Worm (Caenorhabditis elegans): ENCODE data around the gene clec-156.

DNA sequence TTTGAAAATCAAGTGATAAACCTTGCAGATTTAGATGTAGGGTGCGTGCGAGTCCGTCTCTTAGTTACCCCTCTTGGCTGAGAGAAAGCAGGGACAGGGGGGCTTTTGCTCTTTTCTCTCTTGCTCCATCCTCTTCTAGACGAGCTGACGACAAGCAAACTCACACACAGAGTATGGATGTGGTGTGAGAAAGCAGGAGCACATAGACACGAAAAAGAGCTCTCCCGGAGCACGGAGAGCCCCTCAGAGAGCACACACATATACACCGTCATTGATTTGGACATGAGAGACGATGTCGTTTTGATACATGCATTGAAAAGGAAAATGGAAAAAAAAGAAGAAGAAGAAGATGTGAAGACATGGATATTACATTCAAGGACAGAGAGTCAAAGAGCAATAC is 33.6 kb upstream of the clec-156 start:
- TF ChIP-seq nhr-6 (tag; optimal IDR thresholded peaks at IDR 0.05), result no peak
- TF ChIP-seq pqm-1 (tag; optimal IDR thresholded peaks at IDR 0.05), result no peak
- no peak for TF ChIP-seq nhr-237 (tag; optimal IDR thresholded peaks at IDR 0.05)
- TF ChIP-seq ceh-82 (tag; optimal IDR thresholded peaks at IDR 0.05), result no peak
- TF ChIP-seq vab-7 (GFP tag; IDR thresholded peaks at IDR 0.05), result no peak
- TF ChIP-seq nhr-28 (tag; optimal IDR thresholded peaks at IDR 0.05), result no peak
- no peak for TF ChIP-seq nhr-10 (tag; optimal IDR thresholded peaks at IDR 0.05)
- no peak for TF ChIP-seq mxl-3 (GFP tag; optimal IDR thresholded peaks at IDR 0.05)
- TF ChIP-seq pha-4 (GFP tag; IDR thresholded peaks at IDR 0.05), result no peak
- no peak for TF ChIP-seq pha-4 (tag; optimal IDR thresholded peaks at IDR 0.05)
- no peak for TF ChIP-seq lin-13 (GFP tag; optimal IDR thresholded peaks at IDR 0.05)
- TF ChIP-seq unc-130 (GFP tag; optimal IDR thresholded peaks at IDR 0.05), result no peak

Data from whole organism, L4 larva.